Worm (Caenorhabditis elegans): ENCODE data around the gene F49F1.10.

ce11 chrIV:4120263-4120662 lies 18.7 kb downstream of the F49F1.10 start, which contains the start of gene F49F1.5:
- TF ChIP-seq ztf-11 (tag; optimal IDR thresholded peaks at IDR 0.05) (no peak), elt-2 (tag; optimal IDR thresholded peaks at IDR 0.05) (peak; percentile 69), unc-62 (GFP tag; optimal IDR thresholded peaks at IDR 0.05) (no peak), nhr-28 (tag; optimal IDR thresholded peaks at IDR 0.05) (no peak), sup-37 (GFP tag; optimal IDR thresholded peaks at IDR 0.05) (no peak), ztf-4 (tag; optimal IDR thresholded peaks at IDR 0.05) (no peak), egl-27 (tag; optimal IDR thresholded peaks at IDR 0.05) (no peak), mdl-1 (tag; optimal IDR thresholded peaks at IDR 0.05) (no peak)
